Fruit fly (Drosophila melanogaster) whole organism, pupa: ENCODE data around the gene Iru.

Experiments
- CG10348 ChIP-seq: fragments of 200-800 bp; sonication (Bioruptor generic); IDR thresholded peaks from 2 replicates; pipeline ENCODE4 v1.3.6; 2022; ENCODE audit warnings: missing biosample characterization, missing genetic modification characterization
- CG12605 ChIP-seq: fragments of 200-800 bp; sonication (Bioruptor generic); IDR thresholded peaks from 2 replicates; pipeline ENCODE4 v1.3.6; 2022; ENCODE audit warnings: missing biosample characterization, missing genetic modification characterization
- CG13204 ChIP-seq: fragments of 200-800 bp; sonication (Bioruptor generic); optimal IDR thresholded peaks from 2 replicates; lab custom pipeline; 2018; ENCODE audit warnings: missing biosample characterization, mild to moderate bottlenecking, missing genetic modification characterization, moderate library complexity
- CG14655 ChIP-seq: fragments of 200-800 bp; sonication (Bioruptor generic); optimal IDR thresholded peaks from 3 replicates; lab custom pipeline; 2017; ENCODE audit warnings: mild to moderate bottlenecking, missing biosample characterization, missing genetic modification reagents, missing genetic modification characterization
- CG15710 ChIP-seq: fragments of 200-800 bp; sonication (Bioruptor generic); optimal IDR thresholded peaks from 2 replicates; lab custom pipeline; 2018; ENCODE audit warnings: missing biosample characterization, mild to moderate bottlenecking, missing genetic modification characterization, moderate library complexity
- CG17806 ChIP-seq: fragments of 200-800 bp; sonication (Bioruptor generic); optimal IDR thresholded peaks from 2 replicates; lab custom pipeline; 2018; ENCODE audit warnings: missing biosample characterization, mild to moderate bottlenecking, missing genetic modification characterization, moderate library complexity
- CG32121 ChIP-seq: fragments of 200-800 bp; sonication (Bioruptor generic); IDR thresholded peaks from 2 replicates; pipeline ENCODE4 v1.3.6; 2022; ENCODE audit warnings: missing biosample characterization, missing genetic modification characterization
- CG34367 ChIP-seq: fragments of 200-800 bp; sonication (Bioruptor generic); optimal IDR thresholded peaks from 2 replicates; lab custom pipeline; 2018; ENCODE audit warnings: missing biosample characterization, mild to moderate bottlenecking, missing genetic modification characterization
- CG4496 ChIP-seq: fragments of 200-800 bp; sonication (Bioruptor generic); IDR thresholded peaks from 3 replicates; pipeline ENCODE4 v1.3.6; 2022; ENCODE audit warnings: missing biosample characterization, missing genetic modification characterization
- CG8159 ChIP-seq: fragments of 200-800 bp; sonication (Bioruptor generic); optimal IDR thresholded peaks from 3 replicates; lab custom pipeline; 2018; ENCODE audit warnings: missing biosample characterization, mild to moderate bottlenecking, missing genetic modification characterization, moderate library complexity
- CG8301 ChIP-seq: fragments of 200-800 bp; sonication (Bioruptor generic); optimal IDR thresholded peaks from 2 replicates; lab custom pipeline; 2018; ENCODE audit warnings: missing biosample characterization, mild to moderate bottlenecking, missing genetic modification characterization
- CG9948 ChIP-seq: fragments of 200-800 bp; sonication (Bioruptor generic); optimal IDR thresholded peaks from 2 replicates; lab custom pipeline; 2018; ENCODE audit warnings: missing biosample characterization, mild to moderate bottlenecking, missing genetic modification characterization, moderate library complexity
- D1 ChIP-seq: fragments of 200-800 bp; sonication (Bioruptor generic); optimal IDR thresholded peaks from 2 replicates; lab custom pipeline; 2018; ENCODE audit warnings: missing biosample characterization, mild to moderate bottlenecking, missing genetic modification characterization, moderate library complexity
- EcR ChIP-seq: fragments of 200-800 bp; sonication (Bioruptor generic); optimal IDR thresholded peaks from 3 replicates; lab custom pipeline; 2019; ENCODE audit warnings: missing biosample characterization, missing genetic modification characterization, mild to moderate bottlenecking, moderate library complexity, missing genetic modification reagents
- Ets98B ChIP-seq: fragments of 200-800 bp; sonication (Bioruptor generic); IDR thresholded peaks from 2 replicates; pipeline ENCODE4 v1.3.6; 2022; ENCODE audit warnings: missing biosample characterization, missing genetic modification characterization
- Pif1A ChIP-seq: fragments of 200-800 bp; sonication (Bioruptor generic); optimal IDR thresholded peaks from 3 replicates; lab custom pipeline; 2016; ENCODE audit warnings: missing biosample characterization, missing genetic modification characterization
- Pif1B ChIP-seq: fragments of 200-800 bp; sonication (Bioruptor generic); optimal IDR thresholded peaks from 3 replicates; lab custom pipeline; 2016; ENCODE audit warnings: missing biosample characterization, missing genetic modification characterization
- Snoo ChIP-seq: fragments of 200-800 bp; sonication (Bioruptor generic); optimal IDR thresholded peaks from 3 replicates; lab custom pipeline; 2017; ENCODE audit warnings: missing biosample characterization, mild to moderate bottlenecking, missing genetic modification characterization, inconsistent platforms
- fd96Ca ChIP-seq: fragments of 200-800 bp; sonication (Bioruptor generic); IDR thresholded peaks from 3 replicates; pipeline ENCODE4 v1.3.6; 2022; ENCODE audit warnings: missing biosample characterization, missing genetic modification characterization
- gl ChIP-seq: fragments of 200-800 bp; sonication (Bioruptor generic); optimal IDR thresholded peaks from 2 replicates; lab custom pipeline; 2018; ENCODE audit warnings: missing biosample characterization, mild to moderate bottlenecking, missing genetic modification characterization
- rn ChIP-seq: fragments of 200-800 bp; sonication (Bioruptor generic); IDR thresholded peaks from 2 replicates; pipeline ENCODE4 v1.3.6; 2022; ENCODE audit warnings: missing biosample characterization, missing genetic modification characterization

The Iru gene

dm6 chr3R:8970707-8971106, 35.5 kb upstream of the Iru start:
- TF ChIP-seq EcR (GFP tag; lab: Kevin White, UChicago): no peak
- TF ChIP-seq CG8301 (tag; lab: Kevin White, UChicago): no peak
- TF ChIP-seq Ets98B: no peak
- no peak for TF ChIP-seq CG9948 (tag; lab: Kevin White, UChicago)
- TF ChIP-seq CG10348 (GFP tag; lab: Robert Waterston, UW): no peak
- TF ChIP-seq CG13204 (GFP tag; lab: Kevin White, UChicago): no peak
- no peak for TF ChIP-seq rn (GFP tag; lab: Robert Waterston, UW)
- TF ChIP-seq D1: no peak
- no peak for TF ChIP-seq CG12605 (GFP tag; lab: Robert Waterston, UW)
- no peak for TF ChIP-seq gl (tag; lab: Kevin White, UChicago)
- no peak for TF ChIP-seq fd96Ca
- TF ChIP-seq CG17806 (tag; lab: Kevin White, UChicago): no peak
- TF ChIP-seq CG34367: no peak
- no peak for TF ChIP-seq CG32121 (GFP tag; lab: Robert Waterston, UW)
- TF ChIP-seq CG14655 (GFP tag; lab: Kevin White, UChicago): no peak
- no peak for TF ChIP-seq Pif1A (GFP tag; lab: Kevin White, UChicago)
- TF ChIP-seq CG4496: no peak
- TF ChIP-seq CG8159 (tag; lab: Kevin White, UChicago): no peak
- TF ChIP-seq CG15710: no peak
- TF ChIP-seq, all 21 proteins: peak for 0

dm6 chr3R:8971794-8972193, 34.5 kb upstream of the Iru start:
- peak; percentile 58 for TF ChIP-seq Pif1A (GFP tag; lab: Kevin White, UChicago)
- TF ChIP-seq CG9948 (tag; lab: Kevin White, UChicago): peak; percentile 26
- TF ChIP-seq CG4496: peak; percentile 66; the same call in 1 of the 3 replicates
- no peak for TF ChIP-seq Pif1B (GFP tag; lab: Kevin White, UChicago)
- no peak for TF ChIP-seq gl (tag; lab: Kevin White, UChicago)
- TF ChIP-seq CG10348 (GFP tag; lab: Robert Waterston, UW): no peak
- TF ChIP-seq CG12605 (GFP tag; lab: Robert Waterston, UW): peak; percentile 78
- TF ChIP-seq rn (GFP tag; lab: Robert Waterston, UW): 0 out of 2 replicates have a peak, but pooled peaks have one; percentile 4
- peak; percentile 29 for TF ChIP-seq CG8301 (tag; lab: Kevin White, UChicago)
- TF ChIP-seq CG32121 (GFP tag; lab: Robert Waterston, UW): no peak
- peak; percentile 67 for TF ChIP-seq Ets98B
- peak; percentile 60 for TF ChIP-seq CG13204 (GFP tag; lab: Kevin White, UChicago)
- TF ChIP-seq EcR (GFP tag; lab: Kevin White, UChicago): peak; percentile 11
- peak; percentile 22 for TF ChIP-seq CG34367
- TF ChIP-seq CG17806 (tag; lab: Kevin White, UChicago): no peak
- peak; percentile 68; the same call in 2 of the 3 replicates for TF ChIP-seq fd96Ca
- peak; percentile 30 for TF ChIP-seq CG14655 (GFP tag; lab: Kevin White, UChicago)
- peak; percentile 28 for TF ChIP-seq CG15710
- peak; percentile 18 for TF ChIP-seq CG8159 (tag; lab: Kevin White, UChicago)
- no peak for TF ChIP-seq D1
- TF ChIP-seq Snoo (tag; lab: Kevin White, UChicago): peak; percentile 29

- no peak for TF ChIP-seq CG17806 (tag; lab: Kevin White, UChicago)
- TF ChIP-seq CG12605 (GFP tag; lab: Robert Waterston, UW): no peak
- TF ChIP-seq EcR (GFP tag; lab: Kevin White, UChicago): no peak
- TF ChIP-seq CG13204 (GFP tag; lab: Kevin White, UChicago): no peak
- no peak for TF ChIP-seq CG10348 (GFP tag; lab: Robert Waterston, UW)
- no peak for TF ChIP-seq CG8159 (tag; lab: Kevin White, UChicago)
- TF ChIP-seq rn (GFP tag; lab: Robert Waterston, UW): no peak
- no peak for TF ChIP-seq CG34367
- no peak for TF ChIP-seq Snoo (tag; lab: Kevin White, UChicago)
- TF ChIP-seq CG15710: no peak
- no peak for TF ChIP-seq CG4496
- no peak for TF ChIP-seq Pif1A (GFP tag; lab: Kevin White, UChicago)
- no peak for TF ChIP-seq CG32121 (GFP tag; lab: Robert Waterston, UW)
- TF ChIP-seq Ets98B: no peak
- TF ChIP-seq CG14655 (GFP tag; lab: Kevin White, UChicago): no peak
Measured at dm6 chr3R:8976073-8976593, 30.1 kb upstream of the Iru start.

- TF ChIP-seq Ets98B (no peak), CG9948 (tag; lab: Kevin White, UChicago) (peak; percentile 46), Snoo (tag; lab: Kevin White, UChicago) (peak; percentile 84), CG13204 (GFP tag; lab: Kevin White, UChicago) (peak; percentile 4), Pif1A (GFP tag; lab: Kevin White, UChicago) (peak; percentile 38), D1 (peak; percentile 8), CG34367 (peak; percentile 20), CG14655 (GFP tag; lab: Kevin White, UChicago) (no peak), rn (GFP tag; lab: Robert Waterston, UW) (no peak), CG8159 (tag; lab: Kevin White, UChicago) (peak; percentile 74), CG17806 (tag; lab: Kevin White, UChicago) (peak; percentile 47), CG15710 (peak; percentile 74), CG32121 (GFP tag; lab: Robert Waterston, UW) (no peak), CG8301 (tag; lab: Kevin White, UChicago) (no peak), Pif1B (GFP tag; lab: Kevin White, UChicago) (peak; percentile 55)
Measured at dm6 chr3R:8978768-8979167, 27.5 kb upstream of the Iru start.
